Worm (Caenorhabditis elegans) whole organism, early embryonic: ENCODE results near the gene M60.4.
A peak's percentile ranks its signal among the peaks of the same experiment; 100 is the strongest.

ENCODE experiments used
- B0310.2 ChIP-seq: sonication (generic microtip); optimal IDR thresholded peaks from 2 replicates; lab custom pipeline; 2016; ENCODE audit warnings: mild to moderate bottlenecking, missing genetic modification characterization, missing compliant biosample characterization
- F13C5.2 ChIP-seq: sonication (generic microtip); optimal IDR thresholded peaks from 2 replicates; lab custom pipeline; 2017; ENCODE audit warnings: mild to moderate bottlenecking, missing genetic modification characterization, inconsistent platforms, missing compliant biosample characterization
- aly-1 ChIP-seq: sonication (generic microtip); optimal IDR thresholded peaks from 2 replicates; lab custom pipeline; 2016; ENCODE audit warnings: missing genetic modification characterization, missing compliant biosample characterization
- ama-1 ChIP-seq: fragments of 150-350 bp; optimal IDR thresholded peaks from 2 replicates; lab custom pipeline; 2014
- ceh-13 ChIP-seq: fragments of 200-800 bp; sonication (Bioruptor generic); optimal IDR thresholded peaks from 2 replicates; lab custom pipeline; 2018; ENCODE audit warnings: mild to moderate bottlenecking, missing genetic modification characterization, missing compliant biosample characterization
- ceh-36 ChIP-seq: sonication (generic microtip); optimal IDR thresholded peaks from 2 replicates; lab custom pipeline; 2016; ENCODE audit warnings: missing genetic modification characterization, inconsistent platforms, missing compliant biosample characterization
- ets-7 ChIP-seq: sonication (generic microtip); optimal IDR thresholded peaks from 2 replicates; lab custom pipeline; 2016; ENCODE audit warnings: missing genotype, missing genetic modification characterization, missing compliant biosample characterization
- flt-1 ChIP-seq: fragments of 200-800 bp; sonication (Bioruptor generic); IDR thresholded peaks from 2 replicates; pipeline ENCODE4 v1.3.6; 2022; ENCODE audit warnings: missing genetic modification characterization, missing compliant biosample characterization
- hmbx-1 ChIP-seq: sonication (generic microtip); optimal IDR thresholded peaks from 2 replicates; lab custom pipeline; 2016; ENCODE audit warnings: mild to moderate bottlenecking, missing genetic modification characterization, missing compliant biosample characterization
- hmg-4 ChIP-seq: fragments of 200-800 bp; sonication (Bioruptor generic); optimal IDR thresholded peaks from 2 replicates; lab custom pipeline; 2018; ENCODE audit warnings: mild to moderate bottlenecking, missing genetic modification characterization, missing compliant biosample characterization
- hnd-1 ChIP-seq: sonication (generic microtip); optimal IDR thresholded peaks from 2 replicates; lab custom pipeline; 2016; ENCODE audit warnings: missing genetic modification characterization, missing compliant biosample characterization
- pes-1 ChIP-seq: fragments of 200-800 bp; sonication (Bioruptor generic); IDR thresholded peaks from 2 replicates; pipeline ENCODE4 v1.3.6; 2022; ENCODE audit warnings: missing genetic modification reagents, missing genetic modification characterization, missing compliant biosample characterization
- scrt-1 ChIP-seq: fragments of 200-800 bp; sonication (Bioruptor generic); IDR thresholded peaks from 2 replicates; pipeline ENCODE4 v1.3.6; 2022; ENCODE audit warnings: missing genetic modification characterization, missing compliant biosample characterization
- sea-1 ChIP-seq: fragments of 200-800 bp; sonication (Bioruptor generic); conservative IDR thresholded peaks from 2 replicates; pipeline ENCODE4 v1.3.6; 2022; ENCODE audit warnings: missing genetic modification characterization, missing compliant biosample characterization
- tbx-11 ChIP-seq: fragments of 200-800 bp; sonication (Bioruptor generic); IDR thresholded peaks from 2 replicates; pipeline ENCODE4 v1.3.6; 2022; ENCODE audit warnings: missing genetic modification characterization, missing compliant biosample characterization
- tbx-37 ChIP-seq: fragments of 200-800 bp; sonication (Bioruptor generic); conservative IDR thresholded peaks from 2 replicates; pipeline ENCODE4 v1.3.6; 2022; ENCODE audit warnings: missing genetic modification reagents, missing genetic modification characterization, missing compliant biosample characterization
- tra-4 ChIP-seq: sonication (generic microtip); optimal IDR thresholded peaks from 2 replicates; lab custom pipeline; 2017; ENCODE audit warnings: missing genetic modification characterization, missing compliant biosample characterization

M60.4 gene

DNA sequence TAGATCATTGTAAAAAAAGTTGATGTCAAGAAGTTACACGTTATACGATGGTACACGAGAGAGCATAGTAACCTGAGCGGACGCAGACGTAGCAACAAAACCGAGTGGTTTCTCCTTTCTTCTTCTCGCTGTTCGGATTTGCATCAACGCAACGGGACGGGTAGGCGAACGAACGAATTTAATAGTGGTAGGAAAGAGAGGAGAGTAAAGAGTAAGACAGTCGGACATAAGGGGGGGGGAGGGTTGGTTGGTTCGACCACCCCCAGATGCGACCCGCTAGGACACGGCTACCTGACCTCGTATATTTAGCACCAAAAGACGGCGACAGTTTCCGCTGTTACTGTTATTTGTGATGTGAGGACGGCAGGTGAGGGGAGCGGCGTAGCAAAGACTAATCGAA lies 34.9 kb downstream of the M60.4 start:
- TF ChIP-seq B0310.2 (tag; lab: Kevin White, UChicago) (no peak), hmg-4 (GFP tag; lab: Kevin White, UChicago) (peak; percentile 74), ets-7 (tag; lab: Kevin White, UChicago) (no peak), aly-1 (no peak), ama-1 (no peak), ceh-36 (tag; lab: Kevin White, UChicago) (no peak), tra-4 (tag; lab: Kevin White, UChicago) (no peak), hmbx-1 (tag; lab: Kevin White, UChicago) (no peak), tbx-37 (GFP tag; lab: Robert Waterston, UW) (no peak), scrt-1 (GFP tag; lab: Robert Waterston, UW) (no peak), hnd-1 (no peak), ceh-13 (no peak), pes-1 (GFP tag; lab: Robert Waterston, UW) (no peak), flt-1 (GFP tag; lab: Robert Waterston, UW) (0 out of 2 replicates have a peak, but pooled peaks have one; percentile 7), F13C5.2 (tag; lab: Kevin White, UChicago) (peak; percentile 26), sea-1 (GFP tag; lab: Robert Waterston, UW) (no peak), tbx-11 (GFP tag; lab: Robert Waterston, UW) (no peak)

DNA sequence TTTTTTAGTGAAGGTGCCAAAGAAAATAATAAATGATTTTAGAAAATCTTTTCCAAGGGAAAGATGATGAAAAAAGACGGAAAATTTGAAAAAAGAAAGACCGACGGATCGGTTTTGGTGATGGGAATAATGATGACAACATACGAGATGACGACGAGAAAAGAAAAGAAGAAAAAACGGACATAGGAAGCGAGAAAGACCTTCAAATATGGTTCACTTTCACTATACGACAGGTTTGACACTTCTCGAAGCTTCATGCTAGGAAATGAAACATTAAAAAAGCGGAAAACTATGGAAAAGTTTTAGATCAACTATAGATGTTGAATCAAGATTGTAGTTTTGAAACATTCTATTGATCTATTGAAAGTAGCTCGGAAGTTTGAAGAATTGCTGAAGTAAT lies 35.9 kb downstream of the M60.4 start:
- TF ChIP-seq pes-1 (GFP tag; lab: Robert Waterston, UW), result no peak
- TF ChIP-seq hmbx-1 (tag; lab: Kevin White, UChicago), result no peak
- TF ChIP-seq ceh-13, result no peak
- no peak for TF ChIP-seq sea-1 (GFP tag; lab: Robert Waterston, UW)
- no peak for TF ChIP-seq hmg-4 (GFP tag; lab: Kevin White, UChicago)
- no peak for TF ChIP-seq hnd-1
- TF ChIP-seq ceh-36 (tag; lab: Kevin White, UChicago), result no peak
- no peak for TF ChIP-seq ets-7 (tag; lab: Kevin White, UChicago)

DNA sequence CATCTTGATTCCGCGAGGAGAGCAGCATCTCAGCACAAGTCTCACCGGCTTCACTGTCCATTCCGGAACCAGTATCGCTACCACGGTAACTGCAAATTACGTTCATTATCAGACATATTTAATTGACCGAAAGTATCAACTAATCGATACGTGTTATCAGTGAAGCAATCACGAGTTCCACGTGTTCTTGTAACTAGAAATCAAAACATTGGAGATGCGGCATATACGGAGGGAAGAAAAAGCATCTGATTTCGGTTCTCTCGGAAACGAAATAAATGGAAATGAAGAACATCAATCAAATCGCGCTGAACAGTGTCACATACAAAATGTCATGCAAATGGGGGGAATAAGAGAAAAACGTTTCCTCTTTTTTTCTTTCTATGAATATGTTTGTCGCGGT lies 42.9 kb downstream of the M60.4 start:
- TF ChIP-seq F13C5.2 (tag; lab: Kevin White, UChicago) (no peak), ceh-36 (tag; lab: Kevin White, UChicago) (no peak), tbx-11 (GFP tag; lab: Robert Waterston, UW) (no peak)

DNA sequence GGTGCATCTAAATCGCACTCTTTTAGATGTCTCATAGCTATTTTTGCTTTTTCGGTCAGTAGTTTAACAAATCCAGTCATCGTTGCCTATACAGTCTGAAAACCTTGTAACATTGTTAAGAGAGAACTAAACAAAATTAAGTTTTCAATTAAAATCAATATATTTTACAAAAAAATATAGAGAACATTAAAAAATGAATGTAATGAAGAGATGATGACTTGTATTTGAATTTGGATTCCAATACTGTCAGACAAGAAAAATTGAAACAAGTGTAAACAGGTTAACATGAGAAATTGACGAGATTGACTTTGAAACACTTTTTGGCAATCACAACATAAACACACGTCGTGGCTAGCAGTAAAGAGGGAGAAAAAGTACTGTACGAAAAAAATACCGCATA lies 51.1 kb downstream of the M60.4 start, which contains the start of gene C17H11.5:
TSS of gene C17H11.5 (minus strand) at position 101 of the 400 bp plus-strand sequence.
- TF ChIP-seq hmbx-1 (tag; lab: Kevin White, UChicago) (no peak), ceh-36 (tag; lab: Kevin White, UChicago) (no peak), sea-1 (GFP tag; lab: Robert Waterston, UW) (no peak), hmg-4 (GFP tag; lab: Kevin White, UChicago) (no peak), aly-1 (no peak), ets-7 (tag; lab: Kevin White, UChicago) (no peak), scrt-1 (GFP tag; lab: Robert Waterston, UW) (no peak), pes-1 (GFP tag; lab: Robert Waterston, UW) (no peak), tbx-11 (GFP tag; lab: Robert Waterston, UW) (no peak), F13C5.2 (tag; lab: Kevin White, UChicago) (no peak), B0310.2 (tag; lab: Kevin White, UChicago) (no peak), ama-1 (no peak), ceh-13 (no peak), tra-4 (tag; lab: Kevin White, UChicago) (no peak), flt-1 (GFP tag; lab: Robert Waterston, UW) (no peak)
